Fruit fly (Drosophila melanogaster): ENCODE data around the gene kek5.

Gene kek5

dm6 chrX:19307810-19308456 lies 45.0 kb upstream of the kek5 start, which contains the start of gene CG8051 (continued):
- TF ChIP-seq H15 (GFP tag; IDR thresholded peaks at IDR 0.05), result no peak
- no peak for TF ChIP-seq CG8290 (GFP tag; optimal IDR thresholded peaks at IDR 0.05)
- TF ChIP-seq CG8290 (tag; optimal IDR thresholded peaks at IDR 0.05), result no peak
- TF ChIP-seq CG4424 (GFP tag; optimal IDR thresholded peaks at IDR 0.05), result no peak
- TF ChIP-seq tio (GFP tag; optimal IDR thresholded peaks at IDR 0.05), result no peak
- TF ChIP-seq tap (tag; optimal IDR thresholded peaks at IDR 0.05), result no peak
- peak; percentile 1 for TF ChIP-seq ac (GFP tag; optimal IDR thresholded peaks at IDR 0.05)
- TF ChIP-seq p53 (GFP tag; optimal IDR thresholded peaks at IDR 0.05), result no peak
- TF ChIP-seq emc (GFP tag; optimal IDR thresholded peaks at IDR 0.05), result no peak
- peak; percentile 10 for TF ChIP-seq D19A (tag; optimal IDR thresholded peaks at IDR 0.05)
- no peak for TF ChIP-seq CG2889 (GFP tag; IDR thresholded peaks at IDR 0.05)
- TF ChIP-seq CG16779 (GFP tag; IDR thresholded peaks at IDR 0.05), result no peak
- no peak for TF ChIP-seq ara (GFP tag; IDR thresholded peaks at IDR 0.05)
- TF ChIP-seq CG3281 (GFP tag; optimal IDR thresholded peaks at IDR 0.05), result no peak
- TF ChIP-seq CG15514 (GFP tag; optimal IDR thresholded peaks at IDR 0.05), result peak; percentile 90
- peak; percentile 9 for TF ChIP-seq YL-1 (GFP tag; optimal IDR thresholded peaks at IDR 0.05)
- no peak for TF ChIP-seq bowl (GFP tag; IDR thresholded peaks at IDR 0.05)
- peak in 1 of 2 experiments; percentile 84 for TF ChIP-seq Pdp1 (GFP tag; optimal IDR thresholded peaks at IDR 0.05)
- peak; percentile 47 for TF ChIP-seq kni (GFP tag; optimal IDR thresholded peaks at IDR 0.05)
- no peak for TF ChIP-seq ato (GFP tag; IDR thresholded peaks at IDR 0.05; ENCODE audit: partially characterized antibody)
- TF ChIP-seq Hr51 (GFP tag; optimal IDR thresholded peaks at IDR 0.05), result peak in 1 of 2 experiments; percentile 13
- TF ChIP-seq CG9817 (tag; optimal IDR thresholded peaks at IDR 0.05), result no peak
- TF ChIP-seq slp2 (GFP tag; optimal IDR thresholded peaks at IDR 0.05), result peak; percentile 5
- no peak for TF ChIP-seq insv (GFP tag; optimal IDR thresholded peaks at IDR 0.05)
- TF ChIP-seq cwo (GFP tag; optimal IDR thresholded peaks at IDR 0.05), result peak; percentile 36
- TF ChIP-seq ci (GFP tag; IDR thresholded peaks at IDR 0.05), result no peak
- TF ChIP-seq CG13424 (tag; optimal IDR thresholded peaks at IDR 0.05), result peak; percentile 4
- TF ChIP-seq lilli (GFP tag; optimal IDR thresholded peaks at IDR 0.05), result no peak
- peak; percentile 9 for TF ChIP-seq CG11504 (tag; optimal IDR thresholded peaks at IDR 0.05)
- TF ChIP-seq CG9797 (GFP tag; optimal IDR thresholded peaks at IDR 0.05), result no peak
- peak; percentile 88 for TF ChIP-seq CG7357 (GFP tag; IDR thresholded peaks at IDR 0.05)
- no peak for TF ChIP-seq CG8924 (tag; optimal IDR thresholded peaks at IDR 0.05)
- no peak for TF ChIP-seq CG14860 (GFP tag; IDR thresholded peaks at IDR 0.05; ENCODE audit: partially characterized antibody)
- 0 out of 3 replicates have a peak, but pooled peaks have one; percentile 29 for TF ChIP-seq Mrtf (GFP tag; IDR thresholded peaks at IDR 0.05)
- TF ChIP-seq CG17802 (tag; optimal IDR thresholded peaks at IDR 0.05), result no peak
- peak; percentile 53; the same call in 2 of the 3 replicates for TF ChIP-seq zfh1 (GFP tag; IDR thresholded peaks at IDR 0.05)
- TF ChIP-seq vvl (GFP tag; IDR thresholded peaks at IDR 0.05), result no peak
- no peak for TF ChIP-seq slou (GFP tag; optimal IDR thresholded peaks at IDR 0.05)
- peak; percentile 18 for TF ChIP-seq CG6854 (GFP tag; optimal IDR thresholded peaks at IDR 0.05)
- TF ChIP-seq chif (GFP tag; optimal IDR thresholded peaks at IDR 0.05), result no peak
- TF ChIP-seq gsb-n (tag; optimal IDR thresholded peaks at IDR 0.05), result no peak
- no peak for TF ChIP-seq pnt (GFP tag; optimal IDR thresholded peaks at IDR 0.05)
- TF ChIP-seq CG10209 (GFP tag; optimal IDR thresholded peaks at IDR 0.05), result peak; percentile 24
- peak; percentile 76; the same call in 2 of the 3 replicates for TF ChIP-seq CG6175 (GFP tag; IDR thresholded peaks at IDR 0.05)
- no peak for TF ChIP-seq Sox102F (GFP tag; optimal IDR thresholded peaks at IDR 0.05)
- no peak for TF ChIP-seq Scr (GFP tag; IDR thresholded peaks at IDR 0.05; ENCODE audit: partially characterized antibody)
- TF ChIP-seq CkIIα-i1 (GFP tag; IDR thresholded peaks at IDR 0.05), result no peak
- no peak for TF ChIP-seq CG12391 (tag; optimal IDR thresholded peaks at IDR 0.05)
- no peak for TF ChIP-seq CG8388 (GFP tag; optimal IDR thresholded peaks at IDR 0.05)
- TF ChIP-seq gfzf (GFP tag; optimal IDR thresholded peaks at IDR 0.05), result no peak

Data from whole organism, embryonic.